Fruit fly (Drosophila melanogaster): Measurements from ENCODE around the gene Sol1.

Gene Sol1

DNA sequence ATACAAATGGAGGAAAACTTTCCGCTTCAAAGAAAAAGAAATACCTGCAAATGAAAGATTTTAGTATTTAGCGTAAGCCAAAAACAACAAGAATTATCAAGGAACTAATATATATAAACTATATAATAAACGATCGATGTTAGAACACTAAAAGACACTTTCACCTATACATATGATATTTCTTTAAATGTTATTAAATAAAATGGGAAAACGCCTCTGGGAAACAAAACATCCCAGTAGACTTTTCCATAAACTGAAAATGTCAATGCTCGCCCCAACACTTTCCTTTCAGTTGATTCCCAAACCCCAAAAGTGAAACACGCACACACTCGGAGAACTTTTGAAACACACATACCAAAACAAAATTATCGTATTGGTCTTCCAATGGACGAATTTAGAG is 61.3 kb downstream of the Sol1 start, which contains the start of gene vrs:
vrs (plus strand) TSS at position 301 of the 400 bp plus-strand sequence.
- TF ChIP-seq CG8478 (optimal IDR thresholded peaks at IDR 0.05): no peak

DNA sequence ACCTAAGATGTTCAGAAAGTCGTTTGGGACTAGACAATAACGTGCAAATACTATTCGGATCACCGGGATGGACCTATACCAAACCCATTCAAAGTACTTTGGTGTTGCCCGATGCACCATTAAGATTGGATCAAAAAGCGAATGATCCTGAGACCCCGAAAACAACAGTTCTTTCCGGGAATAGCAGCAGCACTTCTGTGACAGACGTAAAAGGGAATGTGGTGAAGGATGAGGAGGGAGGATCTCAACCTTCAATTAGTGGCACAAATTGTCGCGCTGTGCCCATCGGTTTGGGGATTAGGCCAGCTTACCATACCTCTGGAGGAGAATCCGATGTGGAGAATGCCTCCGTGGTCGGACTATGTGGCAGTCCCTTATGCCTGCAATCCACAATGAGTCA is 62.3 kb downstream of the Sol1 start:
- no peak for TF ChIP-seq CG8478 (optimal IDR thresholded peaks at IDR 0.05)

DNA sequence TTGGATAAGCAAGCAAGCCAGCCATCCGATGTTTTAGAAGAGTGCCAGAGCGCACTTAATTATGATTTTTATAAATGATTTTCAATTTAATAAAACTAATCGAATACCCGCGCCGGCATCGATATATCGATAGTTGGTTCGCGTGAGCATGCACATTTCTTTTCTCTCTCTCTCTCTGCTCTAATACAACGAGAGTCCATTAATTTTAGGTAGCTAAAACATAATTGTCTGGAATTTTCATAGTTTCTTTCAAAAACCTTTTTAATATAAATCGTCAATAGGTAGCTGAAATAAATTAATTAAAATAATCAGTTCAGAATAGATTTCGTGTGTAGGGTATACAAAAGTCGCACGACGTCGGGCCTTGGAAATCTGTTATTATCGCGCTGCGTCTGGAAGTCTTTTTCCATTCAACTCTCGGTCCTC is 62.9 kb downstream of the Sol1 start, which contains the start of gene CG18549:
CG18549 (plus strand) TSS at position 408 of the 426 bp plus-strand sequence.
- TF ChIP-seq CG8478 (optimal IDR thresholded peaks at IDR 0.05): no peak
- TF ChIP-seq CTCF (optimal IDR thresholded peaks at IDR 0.05): no peak

DNA sequence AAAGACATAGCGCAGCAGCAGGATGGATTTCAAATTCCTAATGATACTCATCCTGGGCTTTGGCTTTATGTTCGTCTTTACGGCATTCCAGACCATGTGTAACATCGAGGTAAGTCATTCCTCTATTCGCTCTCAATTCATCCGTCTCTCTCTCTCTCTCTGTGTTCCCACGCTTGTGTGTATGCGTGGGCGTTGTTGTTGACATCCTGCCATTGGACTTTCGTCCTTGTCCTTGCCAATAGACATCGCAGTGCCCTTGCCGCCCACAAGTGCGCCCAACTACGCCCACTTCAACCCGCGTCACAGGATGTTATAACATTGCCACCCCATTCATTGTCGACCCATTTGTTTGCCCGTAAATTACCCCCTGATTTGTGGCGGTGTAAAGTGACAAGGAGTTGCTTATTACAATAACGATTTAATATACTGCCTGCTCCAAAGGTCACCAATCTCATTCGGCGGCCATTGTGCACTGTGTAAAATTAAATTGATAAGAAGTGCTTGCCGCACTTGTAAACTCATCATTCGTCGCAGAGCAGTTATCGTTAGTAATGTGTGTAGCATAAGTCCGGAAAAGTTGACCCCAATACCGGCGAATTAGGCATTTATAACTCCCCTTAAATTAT is 63.7 kb downstream of the Sol1 start:
- TF ChIP-seq CTCF (optimal IDR thresholded peaks at IDR 0.05) (no peak), CG8478 (optimal IDR thresholded peaks at IDR 0.05) (no peak)

DNA sequence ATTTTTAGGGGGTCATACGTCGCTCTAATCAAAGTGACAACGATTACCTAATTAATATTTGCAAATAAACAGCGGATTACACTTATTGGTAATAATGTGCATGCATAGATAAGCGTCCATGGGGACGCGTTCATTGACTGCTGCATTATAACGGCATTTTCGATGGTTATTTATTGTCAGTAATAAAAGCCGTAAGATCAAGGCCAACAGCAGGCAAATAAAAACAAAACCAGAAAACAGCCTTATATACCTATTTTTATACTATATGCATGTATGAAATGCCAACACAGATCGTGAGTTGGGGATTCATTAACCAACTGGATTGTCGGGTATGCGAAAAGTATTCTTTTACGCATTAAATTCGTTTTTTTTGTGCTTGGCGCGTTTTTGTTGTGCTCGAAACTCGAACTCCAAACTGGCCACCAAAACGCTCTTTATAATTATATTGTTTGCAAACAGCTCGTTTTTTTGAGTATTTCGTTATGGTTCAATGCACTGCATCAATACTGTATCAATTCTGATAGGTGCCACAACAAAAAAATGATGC is 64.7 kb downstream of the Sol1 start:
- TF ChIP-seq CTCF (optimal IDR thresholded peaks at IDR 0.05) (no peak), CG8478 (optimal IDR thresholded peaks at IDR 0.05) (no peak)

DNA sequence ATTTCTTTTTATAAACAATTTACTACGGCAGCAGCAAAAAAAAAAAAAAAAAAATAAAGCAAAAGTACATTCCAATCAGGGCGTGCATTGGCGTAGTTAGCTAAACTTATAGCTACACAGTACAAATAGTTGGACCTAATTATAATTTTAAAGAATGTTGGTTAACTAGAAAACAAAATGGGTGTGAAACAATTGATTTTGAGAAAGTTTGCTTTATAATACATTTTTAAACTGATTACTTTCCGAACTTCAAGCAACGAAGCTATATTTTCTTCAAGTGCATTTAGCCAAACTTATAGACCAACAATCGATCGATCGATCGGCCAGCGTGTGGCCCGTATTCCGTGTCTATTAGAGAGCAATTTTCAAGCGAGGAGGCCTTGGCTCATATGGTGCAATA is 65.3 kb downstream of the Sol1 start:
- TF ChIP-seq CTCF (optimal IDR thresholded peaks at IDR 0.05): no peak
- TF ChIP-seq CG8478 (optimal IDR thresholded peaks at IDR 0.05): no peak

DNA sequence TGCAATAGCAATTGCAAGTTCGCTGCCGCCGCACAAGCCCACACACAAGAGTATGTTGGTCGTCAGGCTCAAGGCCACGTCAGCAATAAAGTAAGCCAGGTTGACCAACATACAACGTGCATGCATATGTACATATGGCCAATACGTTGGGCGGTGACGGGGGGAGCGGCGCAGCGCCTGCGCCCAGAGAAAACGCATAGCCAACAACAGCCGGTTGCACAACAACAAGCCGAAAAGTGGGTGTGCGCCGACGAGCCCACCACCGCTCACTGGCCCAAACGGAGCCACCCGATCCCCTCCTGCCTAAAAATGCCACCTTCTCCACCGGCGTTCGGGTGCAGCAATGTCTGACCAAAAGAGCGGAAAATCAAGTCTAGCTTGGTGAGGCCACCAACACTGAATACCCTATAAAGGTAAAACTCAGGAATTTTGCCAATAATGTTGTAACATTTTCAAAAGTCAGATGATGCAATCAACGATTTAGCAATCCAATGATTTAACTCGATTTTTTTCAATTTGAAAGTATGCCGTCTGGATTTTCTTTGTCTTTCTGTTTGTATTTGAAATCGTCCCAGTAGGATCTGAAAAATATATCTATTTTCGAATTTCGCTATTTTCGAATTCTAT is 66.0 kb downstream of the Sol1 start, which contains the start of gene CG5509:
CG5509 (plus strand) TSS at position 577 of the 627 bp plus-strand sequence.
- no peak for TF ChIP-seq CTCF (optimal IDR thresholded peaks at IDR 0.05)
- TF ChIP-seq CG8478 (optimal IDR thresholded peaks at IDR 0.05): no peak

Measured in S2 (cell line).